Fruit fly (Drosophila melanogaster) whole organism, wandering third instar larva: ENCODE results near the gene Cln7.

ENCODE experiments used
- Dfd ChIP-seq: fragments of >200 bp; optimal IDR thresholded peaks from 2 replicates; lab custom pipeline; 2017; ENCODE audit warnings: missing biosample characterization, missing genetic modification characterization
- Hnf4 ChIP-seq: fragments of 200-800 bp; sonication (Bioruptor generic); optimal IDR thresholded peaks from 2 replicates; lab custom pipeline; 2016; ENCODE audit warnings: missing biosample characterization, mild to moderate bottlenecking, missing genetic modification characterization
- brk ChIP-seq: fragments of 200-800 bp; sonication (Bioruptor generic); optimal IDR thresholded peaks from 2 replicates; lab custom pipeline; 2016; ENCODE audit warnings: missing biosample characterization, mild to moderate bottlenecking, missing genetic modification characterization
- dsf ChIP-seq: sonication (Bioruptor generic); optimal IDR thresholded peaks from 2 replicates; lab custom pipeline; 2016; ENCODE audit warnings: missing biosample characterization, missing genetic modification characterization, borderline replicate concordance
- h ChIP-seq: fragments of 200-800 bp; sonication (Bioruptor generic); optimal IDR thresholded peaks from 3 replicates; lab custom pipeline; 2016; ENCODE audit warnings: missing biosample characterization, mild to moderate bottlenecking, missing genetic modification characterization
- sv ChIP-seq: fragments of 200-800 bp; sonication (Bioruptor generic); optimal IDR thresholded peaks from 3 replicates; lab custom pipeline; 2016; ENCODE audit warnings: missing biosample characterization, missing genetic modification characterization
- tai ChIP-seq: sonication (Bioruptor generic); optimal IDR thresholded peaks from 2 replicates; lab custom pipeline; 2016; ENCODE audit warnings: missing biosample characterization, missing genetic modification characterization

DNA sequence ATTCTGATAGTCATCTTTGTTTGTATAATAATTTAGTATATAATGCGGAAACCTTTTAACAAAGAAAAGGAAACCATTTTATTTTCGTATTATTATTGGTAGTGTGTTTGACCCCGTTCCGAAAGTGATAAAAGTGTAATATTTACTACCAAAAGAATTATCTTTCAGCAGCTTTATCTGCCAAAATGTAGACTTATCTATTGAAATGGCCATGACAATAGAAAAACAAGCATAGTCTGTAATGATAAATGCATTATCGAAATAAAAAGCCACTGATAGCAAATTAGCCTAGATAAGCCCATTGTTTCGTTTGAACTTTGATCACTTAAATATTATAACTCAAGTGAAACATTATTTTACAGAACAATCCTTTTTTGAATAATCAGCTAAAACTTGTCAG lies 31.2 kb upstream of the Cln7 start:
- no peak for TF ChIP-seq dsf
- peak; percentile 21 for TF ChIP-seq brk (GFP tag; lab: Kevin White, UChicago)
- no peak for TF ChIP-seq h (GFP tag; lab: Kevin White, UChicago)
- no peak for TF ChIP-seq Dfd (GFP tag; lab: Kevin White, UChicago)
- TF ChIP-seq Hnf4: no peak
- TF ChIP-seq sv (GFP tag; lab: Kevin White, UChicago): no peak
- TF ChIP-seq tai: no peak
